Worm (Caenorhabditis elegans) whole organism, mixed stage, embryonic: ENCODE measurements around the gene ZK418.11.

ENCODE experiments used
- M03D4.4 ChIP-seq: sonication (generic microtip); optimal IDR thresholded peaks from 2 replicates; lab custom pipeline; 2017; ENCODE audit warnings: mild to moderate bottlenecking, missing genetic modification characterization, missing compliant biosample characterization
- bed-3 ChIP-seq: fragments of 200-800 bp; sonication (Bioruptor generic); optimal IDR thresholded peaks from 3 replicates; lab custom pipeline; 2018; ENCODE audit warnings: mild to moderate bottlenecking, missing genetic modification characterization, moderate library complexity, missing compliant biosample characterization
- ceh-39 ChIP-seq: fragments of 150-350 bp; optimal IDR thresholded peaks from 2 replicates; lab custom pipeline; 2014; ENCODE audit warnings: missing biosample characterization, missing genetic modification characterization
- ceh-83 ChIP-seq: fragments of 200-800 bp; sonication (Bioruptor generic); optimal IDR thresholded peaks from 2 replicates; lab custom pipeline; 2018; ENCODE audit warnings: mild to moderate bottlenecking, missing genetic modification characterization, missing compliant biosample characterization
- ces-1 ChIP-seq: fragments of 150-350 bp; optimal IDR thresholded peaks from 2 replicates; lab custom pipeline; 2014; ENCODE audit warnings: missing biosample characterization, missing genetic modification reagents, missing genetic modification characterization
- cnd-1 ChIP-seq: fragments of 200-800 bp; sonication (Bioruptor generic); optimal IDR thresholded peaks from 2 replicates; lab custom pipeline; 2018; ENCODE audit warnings: mild to moderate bottlenecking, missing genetic modification characterization, missing compliant biosample characterization
- drap-1 ChIP-seq: fragments of 200-800 bp; sonication (Bioruptor generic); optimal IDR thresholded peaks from 3 replicates; lab custom pipeline; 2018; ENCODE audit warnings: mild to moderate bottlenecking, missing genetic modification characterization, missing compliant biosample characterization
- elt-1 ChIP-seq: sonication (generic microtip); optimal IDR thresholded peaks from 2 replicates; lab custom pipeline; 2017; ENCODE audit warnings: missing genetic modification characterization, mild to moderate bottlenecking, missing compliant biosample characterization, antibody characterized with exemption, moderate library complexity, borderline replicate concordance; ENCODE audit not compliant: insufficient read depth
- elt-3 ChIP-seq: fragments of 150-350 bp; optimal IDR thresholded peaks from 2 replicates; lab custom pipeline; 2014; ENCODE audit warnings: missing biosample characterization, missing genetic modification characterization
- flh-1 ChIP-seq: fragments of 200-800 bp; sonication (Bioruptor generic); optimal IDR thresholded peaks from 2 replicates; lab custom pipeline; 2018; ENCODE audit warnings: mild to moderate bottlenecking, missing genetic modification characterization, moderate library complexity, missing compliant biosample characterization
- ham-2 ChIP-seq: fragments of 200-800 bp; sonication (Bioruptor generic); optimal IDR thresholded peaks from 2 replicates; lab custom pipeline; 2018; ENCODE audit warnings: mild to moderate bottlenecking, missing genetic modification characterization, missing compliant biosample characterization
- hlh-1 ChIP-seq: fragments of 150-350 bp; optimal IDR thresholded peaks from 2 replicates; lab custom pipeline; 2014; ENCODE audit warnings: missing biosample characterization, missing genetic modification reagents, missing genetic modification characterization
- lin-13 ChIP-seq: fragments of 150-350 bp; optimal IDR thresholded peaks from 2 replicates; lab custom pipeline; 2014; ENCODE audit warnings: missing biosample characterization, missing genetic modification characterization
- lin-32 ChIP-seq: fragments of 200-800 bp; sonication (Bioruptor generic); optimal IDR thresholded peaks from 2 replicates; lab custom pipeline; 2018; ENCODE audit warnings: mild to moderate bottlenecking, missing genetic modification characterization, missing compliant biosample characterization
- lsy-2 ChIP-seq: fragments of 150-350 bp; optimal IDR thresholded peaks from 2 replicates; lab custom pipeline; 2014; ENCODE audit warnings: missing biosample characterization, missing genetic modification characterization
- mep-1 ChIP-seq: fragments of 150-350 bp; optimal IDR thresholded peaks from 2 replicates; lab custom pipeline; 2017; ENCODE audit warnings: missing biosample characterization, missing genetic modification reagents, missing genetic modification characterization, inconsistent platforms
- nhr-2 ChIP-seq: fragments of 150-350 bp; optimal IDR thresholded peaks from 2 replicates; lab custom pipeline; 2014; ENCODE audit warnings: missing biosample characterization, missing genetic modification characterization
- nhr-237 ChIP-seq: fragments of 150-350 bp; optimal IDR thresholded peaks from 2 replicates; lab custom pipeline; 2014; ENCODE audit warnings: missing biosample characterization, missing genetic modification characterization
- nhr-28 ChIP-seq: fragments of 150-350 bp; optimal IDR thresholded peaks from 2 replicates; lab custom pipeline; 2014; ENCODE audit warnings: missing biosample characterization, missing genetic modification characterization
- nhr-76 ChIP-seq: sonication (generic microtip); optimal IDR thresholded peaks from 2 replicates; lab custom pipeline; 2017; ENCODE audit warnings: missing biosample characterization, missing genetic modification characterization
- pha-4 ChIP-seq: fragments of 150-350 bp; optimal IDR thresholded peaks from 2 replicates; lab custom pipeline; 2018; ENCODE audit warnings: missing biosample characterization, missing genetic modification reagents, missing genetic modification characterization
- sem-2 ChIP-seq: fragments of 200-800 bp; sonication (Bioruptor generic); optimal IDR thresholded peaks from 2 replicates; lab custom pipeline; 2018; ENCODE audit warnings: mild to moderate bottlenecking, missing genetic modification characterization, missing compliant biosample characterization
- snpc-4 ChIP-seq: fragments of 150-350 bp; optimal IDR thresholded peaks from 2 replicates; lab custom pipeline; 2014; ENCODE audit warnings: missing biosample characterization, missing genetic modification characterization
- sptf-1 ChIP-seq: sonication (generic microtip); optimal IDR thresholded peaks from 2 replicates; lab custom pipeline; 2017; ENCODE audit warnings: mild to moderate bottlenecking, missing genetic modification characterization, moderate library complexity, missing compliant biosample characterization
- unc-120 ChIP-seq: sonication (generic microtip); optimal IDR thresholded peaks from 2 replicates; lab custom pipeline; 2017; ENCODE audit warnings: missing genetic modification characterization, missing compliant biosample characterization; ENCODE audit not compliant: poor library complexity, severe bottlenecking
- unc-39 ChIP-seq: fragments of 150-350 bp; optimal IDR thresholded peaks from 2 replicates; lab custom pipeline; 2014; ENCODE audit warnings: missing biosample characterization, missing genetic modification characterization
- unc-62 ChIP-seq: fragments of 150-350 bp; optimal IDR thresholded peaks from 2 replicates; lab custom pipeline; 2014; ENCODE audit warnings: missing biosample characterization, missing genetic modification reagents, missing genetic modification characterization
- zip-8 ChIP-seq: fragments of 150-350 bp; optimal IDR thresholded peaks from 2 replicates; lab custom pipeline; 2014; ENCODE audit warnings: missing biosample characterization, missing genetic modification characterization
- ztf-11 ChIP-seq: fragments of 150-350 bp; optimal IDR thresholded peaks from 2 replicates; lab custom pipeline; 2014; ENCODE audit warnings: missing biosample characterization, missing genetic modification characterization

ZK418.11 gene

ce11 chrIII:7064185-7064584 is 35.9 kb upstream of the ZK418.11 start, which contains the start of gene R01H2.4:
R01H2.4 (minus strand) TSS chrIII:7064285.
- TF ChIP-seq nhr-76 (tag; lab: Kevin White, UChicago) (no peak), bed-3 (GFP tag; lab: Kevin White, UChicago) (no peak), ztf-11 (tag; lab: Kevin White, UChicago) (no peak), sem-2 (GFP tag; lab: Kevin White, UChicago) (no peak), elt-1 (no peak), lin-13 (no peak), ham-2 (no peak), lin-32 (no peak), flh-1 (GFP tag; lab: Kevin White, UChicago) (no peak), pha-4 (tag; lab: Kevin White, UChicago) (no peak), nhr-2 (no peak), elt-3 (tag; lab: Kevin White, UChicago) (no peak), snpc-4 (tag; lab: Kevin White, UChicago) (no peak)

ce11 chrIII:7067385-7067896 is 32.6 kb upstream of the ZK418.11 start, which contains the start of gene ger-1:
ger-1 (minus strand) TSS chrIII:7067477.
- TF ChIP-seq ham-2, result peak; percentile 3
- no peak for TF ChIP-seq hlh-1 (tag; lab: Kevin White, UChicago)
- peak; percentile 30 for TF ChIP-seq elt-1
- TF ChIP-seq flh-1 (GFP tag; lab: Kevin White, UChicago), result no peak

ce11 chrIII:7068520-7069113 is 31.5 kb upstream of the ZK418.11 start, which contains the start of the genes ubc-18 and R01H2.8:
ubc-18 (minus strand) TSS chrIII:7068570.
R01H2.8 (plus strand) TSS chrIII:7069063.
- no peak for TF ChIP-seq cnd-1 (tag; lab: Kevin White, UChicago)
- no peak for TF ChIP-seq ceh-39
- peak; percentile 5 for TF ChIP-seq mep-1 (tag; lab: Kevin White, UChicago)
- TF ChIP-seq lsy-2, result peak; percentile 18
- peak; percentile 42 for TF ChIP-seq nhr-237
- TF ChIP-seq bed-3 (GFP tag; lab: Kevin White, UChicago), result no peak
- peak; percentile 80 for TF ChIP-seq unc-120 (tag; lab: Kevin White, UChicago)
- TF ChIP-seq M03D4.4, result no peak

ce11 chrIII:7069981-7070380 is 30.1 kb upstream of the ZK418.11 start, which contains the start of gene tmem-17:
tmem-17 (plus strand) TSS chrIII:7070281.
- no peak for TF ChIP-seq drap-1

ce11 chrIII:7072452-7072851 is 27.6 kb upstream of the ZK418.11 start, which contains the start of gene lin-37:
lin-37 (minus strand) TSS chrIII:7072552.
- TF ChIP-seq drap-1 (no peak), nhr-28 (tag; lab: Kevin White, UChicago) (no peak), ceh-39 (no peak), snpc-4 (tag; lab: Kevin White, UChicago) (no peak), unc-39 (no peak), ztf-11 (tag; lab: Kevin White, UChicago) (no peak), mep-1 (tag; lab: Kevin White, UChicago) (no peak), sptf-1 (no peak), unc-62 (no peak), lsy-2 (no peak), ceh-83 (GFP tag; lab: Kevin White, UChicago) (no peak), sem-2 (GFP tag; lab: Kevin White, UChicago) (no peak), nhr-76 (tag; lab: Kevin White, UChicago) (no peak), lin-13 (no peak), bed-3 (GFP tag; lab: Kevin White, UChicago) (no peak), lin-32 (no peak), zip-8 (tag; lab: Kevin White, UChicago) (no peak), ces-1 (GFP tag; lab: Kevin White, UChicago) (no peak)

ce11 chrIII:7073801-7074386 is 26.2 kb upstream of the ZK418.11 start, which contains the start of gene ZK418.5:
ZK418.5 (minus strand) TSS chrIII:7073851.
- TF ChIP-seq ceh-83 (GFP tag; lab: Kevin White, UChicago), result no peak
- TF ChIP-seq ceh-39, result peak; percentile 22
- peak; percentile 48 for TF ChIP-seq lsy-2
- no peak for TF ChIP-seq hlh-1 (tag; lab: Kevin White, UChicago)
- peak; percentile 32 for TF ChIP-seq mep-1 (tag; lab: Kevin White, UChicago)
